Fruit fly (Drosophila melanogaster): ENCODE results near the gene Syn.

The Syn gene

DNA sequence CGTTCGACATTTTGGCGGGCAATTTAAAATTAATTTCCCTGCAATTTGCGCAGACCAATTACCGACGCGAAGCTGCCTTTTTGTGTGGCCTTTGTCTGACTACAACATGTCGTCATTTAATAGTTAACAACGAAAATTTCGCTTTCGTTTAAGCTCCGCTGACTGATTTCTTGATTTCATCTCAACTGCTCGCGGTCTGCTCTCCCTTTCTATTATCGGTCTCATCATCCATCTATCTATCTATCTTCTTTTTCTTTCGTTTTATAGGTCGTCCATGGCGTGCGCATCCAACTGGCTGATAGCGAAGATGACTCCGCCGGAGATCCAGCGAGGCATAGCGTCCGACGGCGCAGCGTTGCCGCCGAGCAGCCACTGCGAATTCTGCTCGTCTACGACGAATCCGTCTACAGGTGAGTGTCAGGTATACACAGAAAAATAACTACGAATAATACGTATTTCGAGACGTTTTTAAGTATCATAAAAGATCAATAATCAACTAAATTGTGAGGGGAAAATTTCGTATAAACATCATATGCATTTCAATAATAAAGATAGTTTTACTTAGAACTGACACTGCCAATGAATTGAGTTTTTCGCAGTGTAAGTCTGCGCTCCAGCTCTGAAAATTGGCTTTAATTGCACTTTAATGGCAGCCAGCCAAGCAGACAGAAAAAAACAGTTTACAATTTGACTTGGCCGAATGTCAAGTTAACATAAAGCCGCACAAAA is 36.4 kb upstream of the Syn start (continued):
- TF ChIP-seq bsh (GFP tag; optimal IDR thresholded peaks at IDR 0.05) (peak in 1 of 2 experiments; percentile 29), ci (GFP tag; IDR thresholded peaks at IDR 0.05) (0 out of 3 replicates have a peak, but pooled peaks have one; percentile 67), tll (GFP tag; optimal IDR thresholded peaks at IDR 0.05) (no peak), Atf3 (GFP tag; optimal IDR thresholded peaks at IDR 0.05) (no peak), ranshi (GFP tag; IDR thresholded peaks at IDR 0.05) (peak; percentile 37; the same call in 1 of the 2 replicates), chif (GFP tag; optimal IDR thresholded peaks at IDR 0.05) (no peak), kay (GFP tag; optimal IDR thresholded peaks at IDR 0.05) (no peak), CG11560 (tag; IDR thresholded peaks at IDR 0.05) (no peak), hb (GFP tag; IDR thresholded peaks at IDR 0.05; ENCODE audit: partially characterized antibody) (no peak), D19A (tag; optimal IDR thresholded peaks at IDR 0.05) (no peak), Nf-YA (GFP tag; IDR thresholded peaks at IDR 0.05) (no peak), chinmo (GFP tag; IDR thresholded peaks at IDR 0.05; ENCODE audit: partially characterized antibody) (0 out of 4 replicates have a peak, but pooled peaks have one; percentile 8), Lpt (GFP tag; optimal IDR thresholded peaks at IDR 0.05) (no peak), CG10321 (GFP tag; IDR thresholded peaks at IDR 0.05) (no peak), CG8359 (GFP tag; optimal IDR thresholded peaks at IDR 0.05; ENCODE audit: borderline replicate concordance) (no peak), CG15073 (GFP tag; optimal IDR thresholded peaks at IDR 0.05) (no peak), CG43689 (GFP tag; IDR thresholded peaks at IDR 0.05) (0 out of 2 replicates have a peak, but pooled peaks have one; percentile 23), jumu (GFP tag; optimal IDR thresholded peaks at IDR 0.05) (peak; percentile 19), CG7786 (GFP tag; optimal IDR thresholded peaks at IDR 0.05) (peak; percentile 0), sd (tag; optimal IDR thresholded peaks at IDR 0.05) (no peak), mld (GFP tag; IDR thresholded peaks at IDR 0.05; ENCODE audit: partially characterized antibody) (no peak), dmrt99B (tag; optimal IDR thresholded peaks at IDR 0.05) (peak; percentile 71), Hr51 (GFP tag; optimal IDR thresholded peaks at IDR 0.05) (no peak), CG1603 (tag; optimal IDR thresholded peaks at IDR 0.05) (peak; percentile 65), Xbp1 (GFP tag; optimal IDR thresholded peaks at IDR 0.05) (peak; percentile 52), Atf6 (GFP tag; IDR thresholded peaks at IDR 0.05) (peak; percentile 33; the same call in 1 of the 2 replicates), crp (GFP tag; optimal IDR thresholded peaks at IDR 0.05) (no peak), CG17361 (GFP tag; IDR thresholded peaks at IDR 0.05) (no peak), so (GFP tag; IDR thresholded peaks at IDR 0.05) (0 out of 3 replicates have a peak, but pooled peaks have one; percentile 12), gem (tag; optimal IDR thresholded peaks at IDR 0.05) (peak; percentile 65), HHEX (GFP tag; optimal IDR thresholded peaks at IDR 0.05) (peak; percentile 34), CG12219 (GFP tag; optimal IDR thresholded peaks at IDR 0.05) (peak; percentile 15), Ets65A (GFP tag) (peak; percentile 88), Ada2b (GFP tag; IDR thresholded peaks at IDR 0.05) (peak; percentile 34; the same call in 1 of the 2 replicates), Doc3 (GFP tag; IDR thresholded peaks at IDR 0.05; ENCODE audit: partially characterized antibody) (no peak), CG8388 (GFP tag; optimal IDR thresholded peaks at IDR 0.05) (peak; percentile 22), E2f2 (GFP tag; IDR thresholded peaks at IDR 0.05) (0 out of 2 replicates have a peak, but pooled peaks have one; percentile 14), grau (tag; optimal IDR thresholded peaks at IDR 0.05) (peak; percentile 36), CG6272 (GFP tag; IDR thresholded peaks at IDR 0.05) (no peak), pan (optimal IDR thresholded peaks at IDR 0.05) (no peak), pan (GFP tag; optimal IDR thresholded peaks at IDR 0.05 in 1 of 2, IDR thresholded peaks at IDR 0.05 in 1 of 2) (peak in 1 of 2 experiments; percentile 67), dati (GFP tag; IDR thresholded peaks at IDR 0.05) (no peak), B-H1 (GFP tag; IDR thresholded peaks at IDR 0.05) (peak; percentile 54; the same call in 2 of the 3 replicates), PHDP (tag; optimal IDR thresholded peaks at IDR 0.05) (peak; percentile 13), Gsc (GFP tag; IDR thresholded peaks at IDR 0.05) (no peak), org-1 (GFP tag; optimal IDR thresholded peaks at IDR 0.05) (peak; percentile 17), CG12659 (GFP tag; optimal IDR thresholded peaks at IDR 0.05) (peak; percentile 17), ase (GFP tag; IDR thresholded peaks at IDR 0.05) (peak; percentile 13; the same call in 1 of the 3 replicates)

All from whole organism, embryonic.